Worm (Caenorhabditis elegans) whole organism, midembryonic: ENCODE results near the gene clec-36.

Experiments used
- T22C8.4 ChIP-seq: fragments of 200-800 bp; sonication (Bioruptor generic); IDR thresholded peaks from 2 replicates; pipeline ENCODE4 v1.3.6; 2022; ENCODE audit warnings: missing genetic modification characterization, missing compliant biosample characterization
- flt-1 ChIP-seq: fragments of 200-800 bp; sonication (Bioruptor generic); IDR thresholded peaks from 2 replicates; pipeline ENCODE4 v1.3.6; 2022; ENCODE audit warnings: missing genetic modification characterization, missing compliant biosample characterization
- med-1 ChIP-seq: sonication (generic microtip); optimal IDR thresholded peaks from 2 replicates; lab custom pipeline; 2017; ENCODE audit warnings: missing genetic modification characterization, mild to moderate bottlenecking, missing compliant biosample characterization, antibody characterized with exemption, missing genetic modification reagents; ENCODE audit not compliant: insufficient read depth

ce11 chrV:16857977-16858479 lies 9.6 kb upstream of the clec-36 start, which contains the start of the genes clec-31 and clec-22:
- TF ChIP-seq flt-1 (GFP tag; lab: Robert Waterston, UW) (no peak), T22C8.4 (GFP tag; lab: Robert Waterston, UW) (no peak), med-1 (GFP tag; lab: Kevin White, UChicago) (no peak)
